Fruit fly (Drosophila melanogaster) whole organism, pupa: ENCODE data around the gene Liprin-beta.

Experiments used
- CG10348 ChIP-seq: fragments of 200-800 bp; sonication (Bioruptor generic); IDR thresholded peaks from 2 replicates; pipeline ENCODE4 v1.3.6; 2022; ENCODE audit warnings: missing biosample characterization, missing genetic modification characterization
- CG12605 ChIP-seq: fragments of 200-800 bp; sonication (Bioruptor generic); IDR thresholded peaks from 2 replicates; pipeline ENCODE4 v1.3.6; 2022; ENCODE audit warnings: missing biosample characterization, missing genetic modification characterization
- CG13204 ChIP-seq: fragments of 200-800 bp; sonication (Bioruptor generic); optimal IDR thresholded peaks from 2 replicates; lab custom pipeline; 2018; ENCODE audit warnings: missing biosample characterization, mild to moderate bottlenecking, missing genetic modification characterization, moderate library complexity
- CG14655 ChIP-seq: fragments of 200-800 bp; sonication (Bioruptor generic); optimal IDR thresholded peaks from 3 replicates; lab custom pipeline; 2017; ENCODE audit warnings: mild to moderate bottlenecking, missing biosample characterization, missing genetic modification reagents, missing genetic modification characterization
- CG15710 ChIP-seq: fragments of 200-800 bp; sonication (Bioruptor generic); optimal IDR thresholded peaks from 2 replicates; lab custom pipeline; 2018; ENCODE audit warnings: missing biosample characterization, mild to moderate bottlenecking, missing genetic modification characterization, moderate library complexity
- CG17806 ChIP-seq: fragments of 200-800 bp; sonication (Bioruptor generic); optimal IDR thresholded peaks from 2 replicates; lab custom pipeline; 2018; ENCODE audit warnings: missing biosample characterization, mild to moderate bottlenecking, missing genetic modification characterization, moderate library complexity
- CG32121 ChIP-seq: fragments of 200-800 bp; sonication (Bioruptor generic); IDR thresholded peaks from 2 replicates; pipeline ENCODE4 v1.3.6; 2022; ENCODE audit warnings: missing biosample characterization, missing genetic modification characterization
- CG34367 ChIP-seq: fragments of 200-800 bp; sonication (Bioruptor generic); optimal IDR thresholded peaks from 2 replicates; lab custom pipeline; 2018; ENCODE audit warnings: missing biosample characterization, mild to moderate bottlenecking, missing genetic modification characterization
- CG4496 ChIP-seq: fragments of 200-800 bp; sonication (Bioruptor generic); IDR thresholded peaks from 3 replicates; pipeline ENCODE4 v1.3.6; 2022; ENCODE audit warnings: missing biosample characterization, missing genetic modification characterization
- CG8159 ChIP-seq: fragments of 200-800 bp; sonication (Bioruptor generic); optimal IDR thresholded peaks from 3 replicates; lab custom pipeline; 2018; ENCODE audit warnings: missing biosample characterization, mild to moderate bottlenecking, missing genetic modification characterization, moderate library complexity
- CG8301 ChIP-seq: fragments of 200-800 bp; sonication (Bioruptor generic); optimal IDR thresholded peaks from 2 replicates; lab custom pipeline; 2018; ENCODE audit warnings: missing biosample characterization, mild to moderate bottlenecking, missing genetic modification characterization
- CG9948 ChIP-seq: fragments of 200-800 bp; sonication (Bioruptor generic); optimal IDR thresholded peaks from 2 replicates; lab custom pipeline; 2018; ENCODE audit warnings: missing biosample characterization, mild to moderate bottlenecking, missing genetic modification characterization, moderate library complexity
- D1 ChIP-seq: fragments of 200-800 bp; sonication (Bioruptor generic); optimal IDR thresholded peaks from 2 replicates; lab custom pipeline; 2018; ENCODE audit warnings: missing biosample characterization, mild to moderate bottlenecking, missing genetic modification characterization, moderate library complexity
- EcR ChIP-seq: fragments of 200-800 bp; sonication (Bioruptor generic); optimal IDR thresholded peaks from 3 replicates; lab custom pipeline; 2019; ENCODE audit warnings: missing biosample characterization, missing genetic modification characterization, mild to moderate bottlenecking, moderate library complexity, missing genetic modification reagents
- Ets98B ChIP-seq: fragments of 200-800 bp; sonication (Bioruptor generic); IDR thresholded peaks from 2 replicates; pipeline ENCODE4 v1.3.6; 2022; ENCODE audit warnings: missing biosample characterization, missing genetic modification characterization
- Pif1A ChIP-seq: fragments of 200-800 bp; sonication (Bioruptor generic); optimal IDR thresholded peaks from 3 replicates; lab custom pipeline; 2016; ENCODE audit warnings: missing biosample characterization, missing genetic modification characterization
- Pif1B ChIP-seq: fragments of 200-800 bp; sonication (Bioruptor generic); optimal IDR thresholded peaks from 3 replicates; lab custom pipeline; 2016; ENCODE audit warnings: missing biosample characterization, missing genetic modification characterization
- Snoo ChIP-seq: fragments of 200-800 bp; sonication (Bioruptor generic); optimal IDR thresholded peaks from 3 replicates; lab custom pipeline; 2017; ENCODE audit warnings: missing biosample characterization, mild to moderate bottlenecking, missing genetic modification characterization, inconsistent platforms
- fd96Ca ChIP-seq: fragments of 200-800 bp; sonication (Bioruptor generic); IDR thresholded peaks from 3 replicates; pipeline ENCODE4 v1.3.6; 2022; ENCODE audit warnings: missing biosample characterization, missing genetic modification characterization
- gl ChIP-seq: fragments of 200-800 bp; sonication (Bioruptor generic); optimal IDR thresholded peaks from 2 replicates; lab custom pipeline; 2018; ENCODE audit warnings: missing biosample characterization, mild to moderate bottlenecking, missing genetic modification characterization
- rn ChIP-seq: fragments of 200-800 bp; sonication (Bioruptor generic); IDR thresholded peaks from 2 replicates; pipeline ENCODE4 v1.3.6; 2022; ENCODE audit warnings: missing biosample characterization, missing genetic modification characterization

The Liprin-beta gene

DNA sequence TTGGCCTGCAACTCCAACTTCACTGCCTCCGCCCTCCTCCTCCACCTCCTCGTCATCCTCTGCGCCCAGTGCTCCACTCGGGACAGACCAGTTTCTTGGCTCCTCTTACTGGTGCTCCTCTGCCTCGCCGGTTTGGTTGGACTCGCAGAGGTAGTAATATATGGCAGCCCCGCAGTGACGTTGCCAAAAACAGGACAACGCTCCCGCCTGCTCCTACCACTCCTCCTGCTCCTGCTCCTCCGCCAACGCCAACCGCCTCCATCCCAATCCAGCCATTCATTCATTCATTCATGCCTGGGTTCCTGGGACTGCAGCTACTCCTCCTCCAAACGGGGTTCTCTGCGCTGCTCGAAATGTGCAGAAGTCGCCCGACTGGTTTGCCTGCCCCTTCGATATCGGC is 13.5 kb upstream of the Liprin-beta start:
- TF ChIP-seq EcR (peak; percentile 96), CG32121 (GFP tag; lab: Robert Waterston, UW) (no peak)
- TF ChIP-seq, all 21 proteins: peak for 1

DNA sequence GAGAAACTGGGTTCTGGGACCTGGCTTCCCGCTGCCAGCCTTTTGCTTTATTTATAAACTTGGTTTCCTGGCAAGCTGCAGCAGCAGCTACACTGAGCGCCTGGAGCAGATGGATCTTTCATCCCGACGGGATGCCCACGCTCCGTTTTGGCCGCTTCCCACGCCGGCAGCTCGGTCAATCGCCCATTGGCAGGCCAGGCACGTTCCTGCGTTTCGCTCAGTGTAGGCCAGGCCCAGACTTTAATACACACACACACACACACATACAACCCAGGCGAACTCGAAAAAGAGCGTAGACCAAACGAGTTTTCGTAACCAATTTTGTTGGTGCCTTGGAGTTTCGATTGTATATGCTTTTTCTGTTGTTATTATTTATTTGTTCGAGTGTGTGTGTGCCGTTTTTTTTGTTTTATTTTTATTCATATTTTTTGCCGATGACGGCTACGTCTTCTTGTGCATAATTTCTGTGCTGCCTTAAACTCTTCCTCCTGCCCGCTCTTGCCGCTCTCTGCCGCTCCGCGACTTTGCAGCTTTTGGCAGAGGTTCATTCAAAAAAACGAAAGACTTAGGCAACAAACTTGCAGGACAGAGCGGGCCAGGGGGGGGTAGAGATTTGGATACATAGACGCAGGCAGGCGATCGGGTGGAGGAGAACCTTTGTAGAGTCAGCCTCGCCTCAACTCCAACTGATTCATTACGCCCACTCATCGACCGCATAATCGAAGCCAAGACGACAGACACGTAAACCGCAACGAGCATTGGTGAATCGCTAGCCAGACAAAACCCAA is 12.9 kb upstream of the Liprin-beta start:
- TF ChIP-seq Pif1B (GFP tag; lab: Kevin White, UChicago) (no peak), CG4496 (GFP tag; lab: Robert Waterston, UW) (peak; percentile 88), CG17806 (tag; lab: Kevin White, UChicago) (peak; percentile 79), rn (peak; percentile 57), CG14655 (GFP tag; lab: Kevin White, UChicago) (no peak), EcR (peak; percentile 86), Pif1A (GFP tag; lab: Kevin White, UChicago) (no peak), gl (tag; lab: Kevin White, UChicago) (peak; percentile 74), CG32121 (GFP tag; lab: Robert Waterston, UW) (peak; percentile 52; the same call in 1 of the 2 replicates), CG13204 (peak; percentile 86), D1 (tag; lab: Kevin White, UChicago) (no peak), CG10348 (GFP tag; lab: Robert Waterston, UW) (no peak), CG15710 (peak; percentile 82), CG8159 (tag; lab: Kevin White, UChicago) (peak; percentile 83), CG12605 (peak; percentile 54; the same call in 1 of the 2 replicates), CG8301 (tag; lab: Kevin White, UChicago) (peak; percentile 71), Snoo (tag; lab: Kevin White, UChicago) (peak; percentile 84), CG34367 (peak; percentile 73), CG9948 (tag; lab: Kevin White, UChicago) (peak; percentile 77), Ets98B (GFP tag; lab: Robert Waterston, UW) (peak; percentile 85), fd96Ca (GFP tag; lab: Robert Waterston, UW) (peak; percentile 80)

DNA sequence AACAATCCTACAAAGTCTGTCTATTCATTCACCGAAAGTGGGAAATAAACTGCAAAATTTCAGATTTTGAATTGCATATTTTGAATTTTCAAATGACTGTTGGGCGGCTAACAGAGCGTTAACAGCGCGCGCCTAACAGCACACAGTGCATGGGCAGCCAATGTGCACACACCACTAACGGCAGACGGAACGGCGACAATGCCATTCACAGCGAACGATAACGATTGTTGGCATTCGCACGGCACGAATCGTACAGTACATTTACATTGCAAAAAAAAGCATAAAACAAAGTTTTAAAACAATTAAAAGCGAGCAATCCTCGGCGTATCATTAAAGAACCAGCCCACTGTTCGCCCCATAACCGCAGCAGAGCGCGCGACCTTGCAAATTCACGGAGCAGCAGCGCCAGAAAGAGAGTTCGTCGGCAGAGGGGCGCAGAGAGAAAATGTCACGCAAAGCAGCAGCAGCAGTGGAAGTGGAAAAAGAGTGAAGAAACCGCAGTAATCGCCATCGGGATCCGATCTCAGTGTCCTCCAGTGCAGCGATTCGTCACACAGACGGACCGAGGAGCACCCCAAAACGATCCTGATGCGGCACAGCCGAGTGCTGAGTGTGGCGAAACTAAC is 10.5 kb upstream of the Liprin-beta start, which contains the start of gene Spt20:
Spt20 (plus strand) TSS at position 224 of the 626 bp plus-strand sequence.
- TF ChIP-seq CG32121 (GFP tag; lab: Robert Waterston, UW) = no peak
- TF ChIP-seq CG13204 = no peak
- no peak for TF ChIP-seq CG34367
- TF ChIP-seq CG17806 (tag; lab: Kevin White, UChicago) = no peak
- TF ChIP-seq CG12605 = no peak
- no peak for TF ChIP-seq CG4496 (GFP tag; lab: Robert Waterston, UW)
- TF ChIP-seq CG14655 (GFP tag; lab: Kevin White, UChicago) = no peak
- no peak for TF ChIP-seq EcR
- TF ChIP-seq D1 (tag; lab: Kevin White, UChicago) = no peak
- TF ChIP-seq gl (tag; lab: Kevin White, UChicago) = no peak
- TF ChIP-seq Pif1B (GFP tag; lab: Kevin White, UChicago) = no peak
- TF ChIP-seq, all 21 proteins: peak for 0

DNA sequence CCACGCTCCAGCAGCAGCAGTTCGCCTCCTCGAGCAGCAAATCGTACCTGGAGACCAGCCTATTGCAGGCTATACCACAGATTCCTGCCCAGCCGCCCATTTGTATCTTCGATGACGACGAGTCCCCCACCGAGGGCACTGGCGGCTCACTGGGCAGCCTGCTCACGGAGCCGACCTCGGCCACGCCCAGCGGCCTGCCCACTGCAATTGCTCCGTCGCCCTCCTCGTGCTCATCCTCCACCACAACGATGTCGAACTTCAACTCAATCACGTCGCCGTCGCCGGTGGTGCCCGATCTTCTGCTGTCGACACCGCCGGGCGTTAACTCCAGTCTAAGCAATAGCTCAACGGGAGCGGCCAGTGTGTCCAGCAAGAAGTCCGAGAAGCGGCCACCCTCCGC is 9.4 kb upstream of the Liprin-beta start:
- TF ChIP-seq CG8159 (tag; lab: Kevin White, UChicago) (no peak), CG9948 (tag; lab: Kevin White, UChicago) (no peak), Snoo (tag; lab: Kevin White, UChicago) (no peak), D1 (tag; lab: Kevin White, UChicago) (no peak), EcR (no peak), gl (tag; lab: Kevin White, UChicago) (no peak), CG15710 (no peak), CG10348 (GFP tag; lab: Robert Waterston, UW) (no peak), CG8301 (tag; lab: Kevin White, UChicago) (no peak), CG17806 (tag; lab: Kevin White, UChicago) (no peak), CG34367 (no peak), Pif1A (GFP tag; lab: Kevin White, UChicago) (no peak)

DNA sequence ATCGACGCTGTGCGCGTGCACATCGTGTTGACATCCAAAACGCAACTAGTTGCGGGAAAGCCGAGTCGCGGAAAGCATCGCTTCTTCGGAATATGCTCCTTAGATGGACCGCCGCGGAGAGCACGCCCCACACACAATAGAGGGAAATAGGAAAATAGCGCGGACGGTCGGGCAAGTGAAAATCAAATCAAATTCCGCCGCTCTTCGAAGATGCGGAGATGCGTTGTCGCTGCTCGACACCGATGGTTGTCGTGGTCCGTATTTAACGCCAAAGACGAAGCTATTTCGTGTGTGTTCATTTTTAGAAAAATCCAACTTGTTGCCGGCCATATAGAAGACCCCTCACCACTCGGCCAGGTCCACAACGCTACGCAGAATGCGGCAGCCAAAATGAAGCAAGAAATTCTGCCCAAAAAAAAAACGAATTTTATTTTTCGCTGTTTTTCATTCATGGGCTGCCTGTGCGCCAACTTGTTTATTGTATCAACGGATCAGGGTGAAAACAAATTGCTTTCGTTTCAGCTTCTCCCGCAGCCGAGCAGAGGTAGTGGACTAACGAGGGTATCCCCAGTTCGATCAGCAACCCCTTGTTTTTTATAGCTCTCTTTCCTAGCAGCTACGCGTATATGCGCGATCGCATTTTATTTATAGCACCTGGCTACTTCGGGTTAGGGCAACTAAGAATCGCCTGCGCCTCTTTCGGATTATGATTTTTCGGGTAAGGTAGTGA is 6.7 kb downstream of the Liprin-beta start, which contains the start of gene CG10710:
CG10710 (minus strand) TSS at position 51 of the 730 bp plus-strand sequence.
- TF ChIP-seq CG4496 (GFP tag; lab: Robert Waterston, UW) (no peak), rn (no peak), gl (tag; lab: Kevin White, UChicago) (no peak), CG9948 (tag; lab: Kevin White, UChicago) (no peak), fd96Ca (GFP tag; lab: Robert Waterston, UW) (0 out of 3 replicates have a peak, but pooled peaks have one; percentile 34), D1 (tag; lab: Kevin White, UChicago) (no peak), CG14655 (GFP tag; lab: Kevin White, UChicago) (no peak), CG8159 (tag; lab: Kevin White, UChicago) (no peak), CG32121 (GFP tag; lab: Robert Waterston, UW) (peak; percentile 57; the same call in 1 of the 2 replicates), CG8301 (tag; lab: Kevin White, UChicago) (no peak)
